Worm (Caenorhabditis elegans): Measurements from ENCODE around the gene C18E9.9.

C18E9.9 gene

ce11 chrII:9007741-9008140 lies 18.4 kb upstream of the C18E9.9 start:
- TF ChIP-seq lin-39 (tag; optimal IDR thresholded peaks at IDR 0.05) = no peak
- no peak for TF ChIP-seq nhr-11 (tag; optimal IDR thresholded peaks at IDR 0.05)
- TF ChIP-seq crh-2 (tag; optimal IDR thresholded peaks at IDR 0.05) = no peak
- TF ChIP-seq elt-1 (tag; optimal IDR thresholded peaks at IDR 0.05) = no peak
- no peak for TF ChIP-seq nhr-25 (tag; optimal IDR thresholded peaks at IDR 0.05)
- TF ChIP-seq mdl-1 (tag; optimal IDR thresholded peaks at IDR 0.05) = no peak
- no peak for TF ChIP-seq dmd-4 (tag; optimal IDR thresholded peaks at IDR 0.05)
- no peak for TF ChIP-seq unc-62 (GFP tag; optimal IDR thresholded peaks at IDR 0.05)
- TF ChIP-seq peb-1 (tag; optimal IDR thresholded peaks at IDR 0.05) = no peak
- no peak for TF ChIP-seq nhr-21 (tag; optimal IDR thresholded peaks at IDR 0.05)
- TF ChIP-seq nhr-23 (tag; optimal IDR thresholded peaks at IDR 0.05) = no peak
- no peak for TF ChIP-seq nhr-12 (tag; optimal IDR thresholded peaks at IDR 0.05)
- no peak for TF ChIP-seq ceh-82 (tag; optimal IDR thresholded peaks at IDR 0.05)

DNA sequence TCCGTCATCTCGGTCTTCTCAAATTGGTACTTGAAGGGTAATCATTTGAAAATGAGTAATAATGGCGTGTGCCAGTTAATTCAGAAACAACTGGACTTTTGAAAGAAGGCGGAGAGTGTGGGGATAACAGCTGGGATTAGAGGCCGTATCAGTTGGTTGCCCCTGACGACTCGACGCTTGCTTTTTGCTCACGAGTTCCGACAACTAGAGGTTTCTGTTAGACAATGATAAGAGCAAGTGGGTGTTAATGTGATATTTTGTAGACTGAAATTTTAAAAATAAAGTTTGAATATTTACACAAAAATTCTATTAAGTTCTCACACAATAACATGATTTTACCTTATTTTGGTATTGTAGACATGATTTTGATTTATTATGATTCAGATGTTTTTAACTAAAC lies 15.7 kb upstream of the C18E9.9 start, which contains the start of gene F44G4.7:
Gene F44G4.7, minus strand, starts transcription at position 101 of the 400 bp plus-strand sequence.
- TF ChIP-seq skn-1 (tag; optimal IDR thresholded peaks at IDR 0.05) (no peak), ztf-11 (tag; optimal IDR thresholded peaks at IDR 0.05) (no peak), fos-1 (tag; optimal IDR thresholded peaks at IDR 0.05) (no peak), mbf-1 (tag; optimal IDR thresholded peaks at IDR 0.05) (no peak)

DNA sequence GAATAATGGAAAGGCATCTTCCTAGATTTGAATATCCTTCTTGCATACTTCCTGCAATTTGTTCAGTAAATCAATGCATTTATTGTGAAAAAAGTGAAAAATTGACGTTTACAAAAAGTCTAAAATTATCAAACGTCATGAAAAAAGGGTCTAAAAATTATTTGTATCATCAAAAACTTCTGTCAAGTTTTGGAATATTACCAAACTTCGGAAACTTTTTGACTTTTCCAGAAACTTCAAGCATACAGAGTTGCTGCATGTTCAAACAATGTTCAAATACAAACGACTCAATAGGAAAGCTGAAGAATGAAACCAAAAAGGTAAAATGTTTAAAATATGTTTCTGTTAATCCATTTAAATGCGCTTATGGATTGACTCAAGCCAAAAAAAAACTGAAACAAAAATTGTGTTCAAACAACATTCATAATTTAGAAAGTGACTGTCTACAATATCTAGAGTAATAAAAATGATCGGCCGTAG lies 12.4 kb upstream of the C18E9.9 start, which contains the start of gene F44G4.6:
Gene F44G4.6, minus strand, starts transcription at position 51 of the 480 bp plus-strand sequence.
- no peak for TF ChIP-seq aly-2 (tag; optimal IDR thresholded peaks at IDR 0.05)
- no peak for TF ChIP-seq egl-27 (tag; optimal IDR thresholded peaks at IDR 0.05)
- no peak for TF ChIP-seq gmeb-1 (tag; optimal IDR thresholded peaks at IDR 0.05)
- no peak for TF ChIP-seq F13H6.1 (tag; optimal IDR thresholded peaks at IDR 0.05)
- TF ChIP-seq ZK546.5 (tag; optimal IDR thresholded peaks at IDR 0.05) = no peak
- no peak for TF ChIP-seq nhr-237 (tag; optimal IDR thresholded peaks at IDR 0.05)
- TF ChIP-seq sma-3 (GFP tag; optimal IDR thresholded peaks at IDR 0.05) = no peak
- TF ChIP-seq mdl-1 (tag; optimal IDR thresholded peaks at IDR 0.05) = no peak
- TF ChIP-seq elt-1 (tag; optimal IDR thresholded peaks at IDR 0.05) = no peak
- TF ChIP-seq lin-11 (tag; optimal IDR thresholded peaks at IDR 0.05) = no peak
- TF ChIP-seq ama-1 (optimal IDR thresholded peaks at IDR 0.05) = no peak
- no peak for TF ChIP-seq snpc-4 (tag; optimal IDR thresholded peaks at IDR 0.05)
- no peak for TF ChIP-seq nhr-77 (tag; optimal IDR thresholded peaks at IDR 0.05)
- TF ChIP-seq nhr-12 (tag; optimal IDR thresholded peaks at IDR 0.05) = no peak
- TF ChIP-seq unc-55 (GFP tag; optimal IDR thresholded peaks at IDR 0.05) = no peak
- no peak for TF ChIP-seq unc-39 (tag; optimal IDR thresholded peaks at IDR 0.05)

DNA sequence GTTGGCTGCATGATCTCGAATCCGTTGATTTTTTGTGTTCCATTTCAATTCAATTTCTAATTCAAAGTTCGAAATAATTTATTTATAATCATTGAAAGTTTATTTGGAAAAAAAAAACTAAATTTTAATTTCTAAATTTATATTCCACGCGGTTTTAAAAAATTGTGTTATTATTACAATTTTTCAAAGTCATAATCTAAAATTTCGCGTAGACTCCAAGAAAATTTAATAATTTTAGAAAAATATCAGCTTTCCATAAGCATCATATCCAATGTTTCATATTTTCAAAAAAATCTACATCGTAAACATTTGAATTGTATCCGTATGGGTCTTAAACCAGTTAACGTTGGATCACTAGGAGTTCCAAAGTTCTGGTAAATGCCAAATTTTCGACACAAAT lies 11.0 kb upstream of the C18E9.9 start, which contains the start of gene F44G4.5:
Gene F44G4.5, minus strand, starts transcription at position 101 of the 400 bp plus-strand sequence.
- TF ChIP-seq elt-1 (tag; optimal IDR thresholded peaks at IDR 0.05) = no peak
- TF ChIP-seq skn-1 (tag; optimal IDR thresholded peaks at IDR 0.05) = no peak
- no peak for TF ChIP-seq ceh-82 (tag; optimal IDR thresholded peaks at IDR 0.05)
- TF ChIP-seq nhr-10 (tag; optimal IDR thresholded peaks at IDR 0.05) = no peak
- no peak for TF ChIP-seq sma-9 (GFP tag; optimal IDR thresholded peaks at IDR 0.05)
- no peak for TF ChIP-seq sma-9 (tag; optimal IDR thresholded peaks at IDR 0.05)
- TF ChIP-seq blmp-1 (tag; optimal IDR thresholded peaks at IDR 0.05; ENCODE audit: insufficient read depth) = no peak
- no peak for TF ChIP-seq egl-27 (tag; optimal IDR thresholded peaks at IDR 0.05)
- no peak for TF ChIP-seq unc-39 (tag; optimal IDR thresholded peaks at IDR 0.05)
- no peak for TF ChIP-seq elt-3 (tag; optimal IDR thresholded peaks at IDR 0.05)
- TF ChIP-seq lin-11 (tag; optimal IDR thresholded peaks at IDR 0.05) = no peak
- no peak for TF ChIP-seq lin-13 (GFP tag; optimal IDR thresholded peaks at IDR 0.05)

- TF ChIP-seq unc-55 (GFP tag; optimal IDR thresholded peaks at IDR 0.05) (peak; percentile 68), mab-5 (tag; optimal IDR thresholded peaks at IDR 0.05) (no peak), lsy-2 (tag; optimal IDR thresholded peaks at IDR 0.05) (peak; percentile 55 to 94), C34F6.9 (tag; optimal IDR thresholded peaks at IDR 0.05) (peak; percentile 67), aly-2 (tag; optimal IDR thresholded peaks at IDR 0.05) (no peak), nhr-129 (tag; optimal IDR thresholded peaks at IDR 0.05) (peak; percentile 18), blmp-1 (tag; optimal IDR thresholded peaks at IDR 0.05; ENCODE audit: insufficient read depth) (no peak), gmeb-1 (tag; optimal IDR thresholded peaks at IDR 0.05) (no peak), alr-1 (tag; optimal IDR thresholded peaks at IDR 0.05) (no peak)
Measured at ce11 chrII:8997479-8997878, 8.1 kb upstream of the C18E9.9 start, which contains the start of the genes F44G4.3 and tdp-1. F44G4.3 (minus strand) TSS chrII:8997662. tdp-1 (plus strand) TSS chrII:8997825.

Measured in whole organism, L2 larva.